Worm (Caenorhabditis elegans) whole organism, early embryonic: Measurements from ENCODE around the gene polk-1.

Experiments used
- B0310.2 ChIP-seq: sonication (generic microtip); optimal IDR thresholded peaks from 2 replicates; lab custom pipeline; 2016; ENCODE audit warnings: mild to moderate bottlenecking, missing genetic modification characterization, missing compliant biosample characterization
- aly-1 ChIP-seq: sonication (generic microtip); optimal IDR thresholded peaks from 2 replicates; lab custom pipeline; 2016; ENCODE audit warnings: missing genetic modification characterization, missing compliant biosample characterization
- ama-1 ChIP-seq: fragments of 150-350 bp; optimal IDR thresholded peaks from 2 replicates; lab custom pipeline; 2014
- ceh-36 ChIP-seq: sonication (generic microtip); optimal IDR thresholded peaks from 2 replicates; lab custom pipeline; 2016; ENCODE audit warnings: missing genetic modification characterization, inconsistent platforms, missing compliant biosample characterization
- ets-7 ChIP-seq: sonication (generic microtip); optimal IDR thresholded peaks from 2 replicates; lab custom pipeline; 2016; ENCODE audit warnings: missing genotype, missing genetic modification characterization, missing compliant biosample characterization
- flt-1 ChIP-seq: fragments of 200-800 bp; sonication (Bioruptor generic); IDR thresholded peaks from 2 replicates; pipeline ENCODE4 v1.3.6; 2022; ENCODE audit warnings: missing genetic modification characterization, missing compliant biosample characterization
- hmbx-1 ChIP-seq: sonication (generic microtip); optimal IDR thresholded peaks from 2 replicates; lab custom pipeline; 2016; ENCODE audit warnings: mild to moderate bottlenecking, missing genetic modification characterization, missing compliant biosample characterization
- hmg-4 ChIP-seq: fragments of 200-800 bp; sonication (Bioruptor generic); optimal IDR thresholded peaks from 2 replicates; lab custom pipeline; 2018; ENCODE audit warnings: mild to moderate bottlenecking, missing genetic modification characterization, missing compliant biosample characterization
- hnd-1 ChIP-seq: sonication (generic microtip); optimal IDR thresholded peaks from 2 replicates; lab custom pipeline; 2016; ENCODE audit warnings: missing genetic modification characterization, missing compliant biosample characterization
- pes-1 ChIP-seq: fragments of 200-800 bp; sonication (Bioruptor generic); IDR thresholded peaks from 2 replicates; pipeline ENCODE4 v1.3.6; 2022; ENCODE audit warnings: missing genetic modification reagents, missing genetic modification characterization, missing compliant biosample characterization
- scrt-1 ChIP-seq: fragments of 200-800 bp; sonication (Bioruptor generic); IDR thresholded peaks from 2 replicates; pipeline ENCODE4 v1.3.6; 2022; ENCODE audit warnings: missing genetic modification characterization, missing compliant biosample characterization
- sea-1 ChIP-seq: fragments of 200-800 bp; sonication (Bioruptor generic); conservative IDR thresholded peaks from 2 replicates; pipeline ENCODE4 v1.3.6; 2022; ENCODE audit warnings: missing genetic modification characterization, missing compliant biosample characterization
- tbx-11 ChIP-seq: fragments of 200-800 bp; sonication (Bioruptor generic); IDR thresholded peaks from 2 replicates; pipeline ENCODE4 v1.3.6; 2022; ENCODE audit warnings: missing genetic modification characterization, missing compliant biosample characterization
- tbx-37 ChIP-seq: fragments of 200-800 bp; sonication (Bioruptor generic); conservative IDR thresholded peaks from 2 replicates; pipeline ENCODE4 v1.3.6; 2022; ENCODE audit warnings: missing genetic modification reagents, missing genetic modification characterization, missing compliant biosample characterization

DNA sequence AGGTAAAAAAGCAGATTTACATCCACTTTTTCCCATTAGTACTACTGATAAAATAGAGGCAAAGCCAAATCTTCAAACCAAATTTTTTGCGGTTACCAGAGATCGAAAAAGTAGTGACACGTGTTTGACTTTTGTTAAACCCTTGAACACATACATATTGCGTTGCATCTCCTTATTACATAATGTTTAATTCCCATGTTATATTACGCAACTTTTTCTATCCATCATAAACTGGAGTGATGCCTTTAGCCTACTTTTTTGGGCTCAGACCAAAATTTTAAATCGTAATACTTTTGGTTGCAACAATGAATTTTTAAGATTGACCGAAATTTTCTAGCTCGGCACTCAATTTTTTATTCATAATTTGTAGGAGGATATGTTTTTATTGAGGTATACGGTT, 6.4 kb downstream of the polk-1 start:
- TF ChIP-seq scrt-1 (no peak), tbx-37 (GFP tag; lab: Robert Waterston, UW) (no peak), tbx-11 (no peak), flt-1 (no peak), ama-1 (lab: Kevin White, UChicago) (no peak), hmg-4 (no peak), ceh-36 (no peak), hmbx-1 (tag; lab: Kevin White, UChicago) (no peak), pes-1 (GFP tag; lab: Robert Waterston, UW) (no peak), B0310.2 (tag; lab: Kevin White, UChicago) (no peak), aly-1 (tag; lab: Kevin White, UChicago) (no peak), sea-1 (GFP tag; lab: Robert Waterston, UW) (no peak), ets-7 (tag; lab: Kevin White, UChicago) (no peak), hnd-1 (tag; lab: Kevin White, UChicago) (no peak)
